Worm (Caenorhabditis elegans) whole organism, L4 larva: ENCODE measurements around the gene evl-18.
A peak's percentile ranks its signal among the peaks of the same experiment; 100 is the strongest.

Experiments
- F26F4.8 ChIP-seq: fragments of 200-800 bp; sonication (Bioruptor generic); conservative IDR thresholded peaks from 2 replicates; pipeline ENCODE4 v1.3.6; 2022; ENCODE audit warnings: missing genetic modification characterization, missing compliant biosample characterization
- T26A8.4 ChIP-seq: fragments of 200-800 bp; sonication (Bioruptor generic); IDR thresholded peaks from 2 replicates; pipeline ENCODE4 v1.3.6; 2022; ENCODE audit warnings: missing genetic modification characterization, missing compliant biosample characterization
- Y105C5A.15 ChIP-seq: fragments of 200-800 bp; sonication (Bioruptor generic); IDR thresholded peaks from 2 replicates; pipeline ENCODE4 v1.3.6; 2022; ENCODE audit warnings: missing genetic modification characterization, missing compliant biosample characterization
- ZK337.2 ChIP-seq: fragments of 200-800 bp; sonication (Bioruptor generic); IDR thresholded peaks from 2 replicates; pipeline ENCODE4 v1.3.6; 2022; ENCODE audit warnings: missing genetic modification reagents, missing genetic modification characterization, missing compliant biosample characterization
- aha-1 ChIP-seq: fragments of 150-350 bp; peaks from one replicate; lab custom pipeline; 2014; ENCODE audit warnings: missing biosample characterization, missing genetic modification characterization
- ceh-20 ChIP-seq: fragments of 200-800 bp; sonication (Bioruptor generic); IDR thresholded peaks from 2 replicates; pipeline ENCODE4 v1.3.6; 2022; ENCODE audit warnings: missing genetic modification reagents, missing genetic modification characterization, missing compliant biosample characterization
- ceh-62 ChIP-seq: sonication (generic microtip); optimal IDR thresholded peaks from 2 replicates; lab custom pipeline; 2017; ENCODE audit warnings: missing biosample characterization, missing genetic modification characterization
- cey-2 ChIP-seq: sonication (generic microtip); optimal IDR thresholded peaks from 3 replicates; lab custom pipeline; 2017; ENCODE audit warnings: missing genetic modification characterization, mild to moderate bottlenecking, missing compliant biosample characterization, antibody characterized with exemption, borderline replicate concordance; ENCODE audit not compliant: insufficient read depth
- daf-16 ChIP-seq, 3 experiments: sonication (generic microtip); optimal IDR thresholded peaks; 2 replicates each; lab custom pipeline; 2016 to 2017; ENCODE audit warnings: missing genetic modification characterization in 3 of 3, missing genetic modification reagents in 3 of 3, mild to moderate bottlenecking in 2 of 3, missing compliant biosample characterization in 2 of 3, missing biosample characterization in 1 of 3, moderate library complexity in 1 of 3
- daf-8 ChIP-seq: fragments of 200-800 bp; sonication (Bioruptor generic); IDR thresholded peaks from 2 replicates; pipeline ENCODE4 v1.3.6; 2022; ENCODE audit warnings: missing genetic modification characterization, missing compliant biosample characterization
- dmd-9 ChIP-seq: fragments of 200-800 bp; sonication (Bioruptor generic); IDR thresholded peaks from 2 replicates; pipeline ENCODE4 v1.3.6; 2022; ENCODE audit warnings: missing genetic modification reagents, missing genetic modification characterization, missing compliant biosample characterization
- dpl-1 ChIP-seq: fragments of 150-350 bp; optimal IDR thresholded peaks from 2 replicates; lab custom pipeline; 2014; ENCODE audit warnings: missing biosample characterization, missing genetic modification reagents, missing genetic modification characterization
- egl-43 ChIP-seq: fragments of 200-800 bp; sonication (Bioruptor generic); IDR thresholded peaks from 2 replicates; pipeline ENCODE4 v1.3.6; 2022; ENCODE audit warnings: missing genetic modification reagents, missing genetic modification characterization, missing compliant biosample characterization
- gei-8 ChIP-seq: fragments of 200-800 bp; sonication (Bioruptor generic); optimal IDR thresholded peaks from 2 replicates; lab custom pipeline; 2018; ENCODE audit warnings: mild to moderate bottlenecking, missing genetic modification characterization, missing compliant biosample characterization
- hif-1 ChIP-seq, 2 experiments: sonication (generic microtip); optimal IDR thresholded peaks; 2 replicates each; lab custom pipeline; 2016 to 2017; ENCODE audit warnings: missing compliant biosample characterization in 2 of 2, missing genetic modification characterization in 2 of 2, missing genetic modification reagents in 2 of 2, missing genotype in 2 of 2, mild to moderate bottlenecking in 1 of 2
- hlh-11 ChIP-seq: fragments of 200-800 bp; sonication (Bioruptor generic); optimal IDR thresholded peaks from 2 replicates; lab custom pipeline; 2018; ENCODE audit warnings: mild to moderate bottlenecking, missing genetic modification characterization, missing compliant biosample characterization
- hlh-30 ChIP-seq: sonication (generic microtip); optimal IDR thresholded peaks from 2 replicates; lab custom pipeline; 2017; ENCODE audit warnings: antibody characterized with exemption, mild to moderate bottlenecking, missing genetic modification characterization, missing compliant biosample characterization; ENCODE audit not compliant: insufficient read depth
- lin-29 ChIP-seq: fragments of 200-800 bp; sonication (Bioruptor generic); IDR thresholded peaks from 2 replicates; pipeline ENCODE4 v1.3.6; 2022; ENCODE audit warnings: missing genetic modification reagents, missing genetic modification characterization, missing compliant biosample characterization
- lin-38 ChIP-seq: fragments of 200-800 bp; sonication (Bioruptor generic); IDR thresholded peaks from 2 replicates; pipeline ENCODE4 v1.3.6; 2022; ENCODE audit warnings: missing genetic modification reagents, missing genetic modification characterization, missing compliant biosample characterization
- lir-3 ChIP-seq: sonication (generic microtip); optimal IDR thresholded peaks from 2 replicates; lab custom pipeline; 2016; ENCODE audit warnings: mild to moderate bottlenecking, missing genetic modification characterization, missing compliant biosample characterization
- lsy-2 ChIP-seq, 2 experiments: fragments of 150-350 bp in 1 of 2; sonication (generic microtip) in 1 of 2; optimal IDR thresholded peaks; 2 replicates each; lab custom pipeline; 2014 to 2017; ENCODE audit warnings: missing biosample characterization in 2 of 2, missing genetic modification characterization in 2 of 2
- madf-5 ChIP-seq, 2 experiments: fragments of 200-800 bp; sonication (Bioruptor generic); IDR thresholded peaks; 2 replicates each; pipeline ENCODE4 v1.3.6; 2022; ENCODE audit warnings: missing compliant biosample characterization in 2 of 2, missing genetic modification characterization in 2 of 2
- mdt-29 ChIP-seq: fragments of 200-800 bp; sonication (Bioruptor generic); IDR thresholded peaks from 2 replicates; pipeline ENCODE4 v1.3.6; 2022; ENCODE audit warnings: missing genetic modification reagents, missing genetic modification characterization, missing compliant biosample characterization
- mes-2 ChIP-seq: sonication (generic microtip); optimal IDR thresholded peaks from 2 replicates; lab custom pipeline; 2016; ENCODE audit warnings: missing genotype, mild to moderate bottlenecking, missing genetic modification characterization, missing compliant biosample characterization; ENCODE audit not compliant: poor library complexity, severe bottlenecking
- mxl-3 ChIP-seq: fragments of 200-800 bp; sonication (Bioruptor generic); optimal IDR thresholded peaks from 2 replicates; lab custom pipeline; 2018; ENCODE audit warnings: mild to moderate bottlenecking, missing genetic modification characterization, missing compliant biosample characterization
- nhr-102 ChIP-seq: sonication (generic microtip); optimal IDR thresholded peaks from 2 replicates; lab custom pipeline; 2016; ENCODE audit warnings: mild to moderate bottlenecking, missing genetic modification characterization, moderate library complexity, missing compliant biosample characterization
- nhr-11 ChIP-seq: fragments of 150-350 bp; optimal IDR thresholded peaks from 2 replicates; lab custom pipeline; 2014; ENCODE audit warnings: missing biosample characterization, missing genetic modification characterization
- nhr-111 ChIP-seq: fragments of 200-800 bp; sonication (Bioruptor generic); optimal IDR thresholded peaks from 2 replicates; lab custom pipeline; 2018; ENCODE audit warnings: mild to moderate bottlenecking, missing genetic modification characterization, missing compliant biosample characterization
- nhr-28 ChIP-seq: fragments of 150-350 bp; optimal IDR thresholded peaks from 2 replicates; lab custom pipeline; 2014; ENCODE audit warnings: missing biosample characterization, missing genetic modification characterization
- nhr-41 ChIP-seq: fragments of 200-800 bp; sonication (Bioruptor generic); IDR thresholded peaks from 2 replicates; pipeline ENCODE4 v1.3.6; 2022; ENCODE audit warnings: missing genetic modification reagents, missing genetic modification characterization, missing compliant biosample characterization
- nhr-48 ChIP-seq: sonication (generic microtip); optimal IDR thresholded peaks from 2 replicates; lab custom pipeline; 2016; ENCODE audit warnings: mild to moderate bottlenecking, missing genetic modification characterization, missing compliant biosample characterization
- nhr-77 ChIP-seq: fragments of 150-350 bp; optimal IDR thresholded peaks from 2 replicates; lab custom pipeline; 2014; ENCODE audit warnings: missing biosample characterization, missing genetic modification characterization
- php-3 ChIP-seq: fragments of 200-800 bp; sonication (Bioruptor generic); IDR thresholded peaks from 2 replicates; pipeline ENCODE4 v1.3.6; 2022; ENCODE audit warnings: missing genetic modification reagents, missing genetic modification characterization, missing compliant biosample characterization
- pqm-1 ChIP-seq: sonication (generic microtip); optimal IDR thresholded peaks from 2 replicates; lab custom pipeline; 2017; ENCODE audit warnings: missing biosample characterization, missing genetic modification characterization
- skn-1 ChIP-seq: fragments of 150-350 bp; optimal IDR thresholded peaks from 2 replicates; lab custom pipeline; 2014; ENCODE audit warnings: missing biosample characterization, missing genetic modification characterization
- spr-1 ChIP-seq: sonication (generic microtip); optimal IDR thresholded peaks from 2 replicates; lab custom pipeline; 2016; ENCODE audit warnings: mild to moderate bottlenecking, missing genetic modification characterization, missing compliant biosample characterization
- spr-3 ChIP-seq: fragments of 200-800 bp; sonication (Bioruptor generic); optimal IDR thresholded peaks from 2 replicates; lab custom pipeline; 2018; ENCODE audit warnings: mild to moderate bottlenecking, missing genetic modification characterization, missing compliant biosample characterization
- tag-97 ChIP-seq: fragments of 200-800 bp; sonication (Bioruptor generic); IDR thresholded peaks from 2 replicates; pipeline ENCODE4 v1.3.6; 2022; ENCODE audit warnings: missing genetic modification characterization, missing compliant biosample characterization
- unc-130 ChIP-seq: sonication (generic microtip); optimal IDR thresholded peaks from 2 replicates; lab custom pipeline; 2016; ENCODE audit warnings: missing genetic modification reagents, missing genetic modification characterization, missing compliant biosample characterization
- unc-39 ChIP-seq: sonication (generic microtip); optimal IDR thresholded peaks from 2 replicates; lab custom pipeline; 2017; ENCODE audit warnings: missing biosample characterization, missing genetic modification characterization
- unc-62 ChIP-seq, 3 experiments: fragments of 150-350 bp in 1 of 3; sonication (generic microtip); optimal IDR thresholded peaks in 2 of 3; peaks in 1 of 3; 1 replicate in 1 of 3; 2 replicates in 2 of 3; lab custom pipeline; 2014 to 2017; ENCODE audit warnings: missing biosample characterization in 3 of 3, missing genetic modification characterization in 3 of 3, missing genetic modification reagents in 3 of 3, missing genotype in 1 of 3

evl-18 gene

ce11 chrIII:3734990-3735389 is at the start of gene evl-18:
TSS of gene evl-18 (minus strand) at chrIII:3735039.
- peak in 1 of 2 experiments; percentile 33 for TF ChIP-seq lsy-2 (tag; optimal IDR thresholded peaks at IDR 0.05; lab: Kevin White, UChicago)
- peak; percentile 15 for TF ChIP-seq mes-2
- TF ChIP-seq nhr-111 (GFP tag; lab: Kevin White, UChicago): no peak
- TF ChIP-seq dpl-1 (GFP tag; lab: Kevin White, UChicago): peak; percentile 58
- peak; percentile 71 for TF ChIP-seq lin-38 (GFP tag; lab: Robert Waterston, UW)
- TF ChIP-seq, all 104 proteins: peak for 4

ce11 chrIII:3783914-3784313 is 49.1 kb upstream of the evl-18 start:
- TF ChIP-seq unc-39 (tag; lab: Kevin White, UChicago): no peak
- no peak for TF ChIP-seq madf-5 (GFP tag; IDR thresholded peaks at IDR 0.05; lab: Robert Waterston, UW)
- TF ChIP-seq mdt-29 (GFP tag; lab: Robert Waterston, UW): no peak
- no peak for TF ChIP-seq daf-16 (GFP tag; optimal IDR thresholded peaks at IDR 0.05; lab: Kevin White, UChicago)
- no peak for TF ChIP-seq daf-16 (tag; optimal IDR thresholded peaks at IDR 0.05; lab: Kevin White, UChicago)
- TF ChIP-seq Y105C5A.15 (GFP tag; lab: Robert Waterston, UW): no peak
- no peak for TF ChIP-seq gei-8
- TF ChIP-seq unc-62 (GFP tag; optimal IDR thresholded peaks at IDR 0.05 in 1 of 2; lab: Kevin White, UChicago): peak in 1 of 2 experiments; percentile 96
- TF ChIP-seq unc-62 (tag; optimal IDR thresholded peaks at IDR 0.05; lab: Kevin White, UChicago): no peak
- TF ChIP-seq nhr-77: no peak
- no peak for TF ChIP-seq T26A8.4 (GFP tag; lab: Robert Waterston, UW)
- TF ChIP-seq mxl-3 (GFP tag; lab: Kevin White, UChicago): no peak
- TF ChIP-seq hlh-30 (tag; lab: Kevin White, UChicago): peak; percentile 35
- TF ChIP-seq cey-2 (tag; lab: Kevin White, UChicago): no peak
- TF ChIP-seq nhr-48 (tag; lab: Kevin White, UChicago): no peak
- TF ChIP-seq unc-130 (GFP tag; lab: Kevin White, UChicago): no peak
- TF ChIP-seq tag-97 (GFP tag; lab: Robert Waterston, UW): no peak
- TF ChIP-seq spr-3 (GFP tag; lab: Kevin White, UChicago): no peak
- no peak for TF ChIP-seq hif-1 (tag; optimal IDR thresholded peaks at IDR 0.05; lab: Kevin White, UChicago)

ce11 chrIII:3782853-3783252 is 48.0 kb upstream of the evl-18 start:
- TF ChIP-seq aha-1 (tag; lab: Kevin White, UChicago) (peak; percentile 94), skn-1 (no peak), nhr-111 (GFP tag; lab: Kevin White, UChicago) (no peak), lin-29 (GFP tag; lab: Robert Waterston, UW) (no peak), nhr-11 (peak; percentile 73), pqm-1 (tag; lab: Kevin White, UChicago) (no peak), hlh-11 (tag; lab: Kevin White, UChicago) (peak; percentile 46), nhr-28 (tag; lab: Kevin White, UChicago) (peak; percentile 24), F26F4.8 (GFP tag; lab: Robert Waterston, UW) (no peak), hlh-30 (tag; lab: Kevin White, UChicago) (peak; percentile 23), php-3 (GFP tag; lab: Robert Waterston, UW) (no peak), daf-16 (GFP tag; optimal IDR thresholded peaks at IDR 0.05; lab: Kevin White, UChicago) (peak in 1 of 2 experiments; percentile 84), daf-16 (tag; optimal IDR thresholded peaks at IDR 0.05; lab: Kevin White, UChicago) (no peak)

ce11 chrIII:3781827-3782226 is 47.0 kb upstream of the evl-18 start:
- TF ChIP-seq lir-3 (tag; lab: Kevin White, UChicago) (no peak), ceh-62 (no peak), aha-1 (tag; lab: Kevin White, UChicago) (peak; percentile 78), unc-62 (GFP tag; optimal IDR thresholded peaks at IDR 0.05 in 1 of 2; lab: Kevin White, UChicago) (peak in 1 of 2 experiments; percentile 62), unc-62 (tag; optimal IDR thresholded peaks at IDR 0.05; lab: Kevin White, UChicago) (no peak), ceh-20 (GFP tag; lab: Robert Waterston, UW) (no peak), daf-16 (GFP tag; optimal IDR thresholded peaks at IDR 0.05; lab: Kevin White, UChicago) (peak in 1 of 2 experiments; percentile 11), daf-16 (tag; optimal IDR thresholded peaks at IDR 0.05; lab: Kevin White, UChicago) (no peak), nhr-28 (tag; lab: Kevin White, UChicago) (peak; percentile 21), mxl-3 (GFP tag; lab: Kevin White, UChicago) (peak; percentile 42), nhr-102 (no peak), nhr-77 (no peak), egl-43 (no peak), nhr-41 (GFP tag; lab: Robert Waterston, UW) (no peak), daf-8 (GFP tag; lab: Robert Waterston, UW) (no peak), dmd-9 (GFP tag; lab: Robert Waterston, UW) (no peak), nhr-11 (peak; percentile 68), spr-1 (tag; lab: Kevin White, UChicago) (no peak), ZK337.2 (GFP tag; lab: Robert Waterston, UW) (no peak), hlh-30 (tag; lab: Kevin White, UChicago) (peak; percentile 50)
